Worm (Caenorhabditis elegans): ENCODE measurements around the gene ptr-25.

DNA sequence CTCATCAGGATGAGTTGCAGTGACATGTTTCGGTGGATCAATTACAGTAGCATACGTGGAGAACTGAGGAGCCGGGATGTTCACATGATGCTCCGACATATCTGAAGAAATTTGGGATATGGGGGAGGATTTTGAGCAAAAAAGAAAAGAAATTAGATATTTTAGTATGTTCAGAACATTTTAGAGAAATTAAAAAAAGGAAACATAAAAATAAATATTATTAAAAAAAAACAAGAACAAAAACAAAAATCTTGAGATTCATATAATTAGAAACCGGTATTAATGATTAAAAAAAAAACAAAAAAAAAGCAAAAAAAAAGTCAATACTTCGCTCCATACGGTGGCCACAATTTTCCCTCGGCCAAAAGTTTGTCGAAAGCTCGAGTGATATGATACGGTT, 15.8 kb downstream of the ptr-25 start, which contains the start of gene rab-33:
- TF ChIP-seq nhr-28 (tag; optimal IDR thresholded peaks at IDR 0.05) = no peak
- TF ChIP-seq lsy-2 (tag; optimal IDR thresholded peaks at IDR 0.05) = no peak
- TF ChIP-seq tbx-8 (GFP tag; optimal IDR thresholded peaks at IDR 0.05) = no peak
- TF ChIP-seq ztf-11 (tag; optimal IDR thresholded peaks at IDR 0.05) = no peak
- no peak for TF ChIP-seq unc-62 (GFP tag; optimal IDR thresholded peaks at IDR 0.05)
- no peak for TF ChIP-seq lin-13 (tag; optimal IDR thresholded peaks at IDR 0.05)
- TF ChIP-seq sptf-1 (tag; optimal IDR thresholded peaks at IDR 0.05) = no peak
- no peak for TF ChIP-seq bed-3 (GFP tag; optimal IDR thresholded peaks at IDR 0.05)
- TF ChIP-seq snpc-4 (tag; optimal IDR thresholded peaks at IDR 0.05) = no peak
- TF ChIP-seq nhr-12 (tag; optimal IDR thresholded peaks at IDR 0.05) = no peak
- no peak for TF ChIP-seq elt-3 (tag; optimal IDR thresholded peaks at IDR 0.05)
- no peak for TF ChIP-seq mep-1 (tag; optimal IDR thresholded peaks at IDR 0.05)
- no peak for TF ChIP-seq ceh-83 (GFP tag; optimal IDR thresholded peaks at IDR 0.05)
